Fruit fly (Drosophila melanogaster): ENCODE measurements around the gene ninaE.

ninaE gene

DNA sequence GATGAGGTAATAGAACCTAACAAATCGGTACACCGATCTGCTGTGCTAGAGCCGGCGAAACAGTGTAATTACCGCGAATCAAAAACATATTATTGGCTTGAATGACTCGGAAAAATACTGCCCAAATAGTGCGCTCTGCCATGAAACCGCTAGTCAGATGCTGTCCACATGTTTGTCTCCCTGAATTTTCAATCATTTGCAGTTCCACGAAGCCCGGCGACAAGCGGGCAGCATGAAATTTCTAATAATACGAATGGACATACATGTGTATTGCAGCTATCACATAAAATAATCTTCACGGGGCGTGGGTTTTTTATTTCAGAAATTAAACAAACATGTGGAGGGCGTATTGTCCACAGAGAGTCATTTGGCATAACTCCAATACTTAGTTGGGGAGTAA lies 29.1 kb downstream of the ninaE start:
- TF ChIP-seq Snoo (tag; optimal IDR thresholded peaks at IDR 0.05) (no peak), CG17806 (tag; optimal IDR thresholded peaks at IDR 0.05) (no peak), Ets98B (GFP tag; IDR thresholded peaks at IDR 0.05) (no peak), Pif1B (GFP tag; optimal IDR thresholded peaks at IDR 0.05) (no peak)

dm6 chr3R:19858017-19858659 lies 29.9 kb downstream of the ninaE start:
- TF ChIP-seq CG14655 (GFP tag; optimal IDR thresholded peaks at IDR 0.05) (no peak), gl (tag; optimal IDR thresholded peaks at IDR 0.05) (no peak), Pif1A (GFP tag; optimal IDR thresholded peaks at IDR 0.05) (no peak), CG17806 (tag; optimal IDR thresholded peaks at IDR 0.05) (no peak), CG15710 (tag; optimal IDR thresholded peaks at IDR 0.05) (no peak), Ets98B (GFP tag; IDR thresholded peaks at IDR 0.05) (no peak), CG32121 (GFP tag; IDR thresholded peaks at IDR 0.05) (no peak), CG4496 (GFP tag; IDR thresholded peaks at IDR 0.05) (no peak), fd96Ca (GFP tag; IDR thresholded peaks at IDR 0.05) (no peak), CG12605 (GFP tag; IDR thresholded peaks at IDR 0.05) (no peak), Pif1B (GFP tag; optimal IDR thresholded peaks at IDR 0.05) (no peak), CG34367 (tag; optimal IDR thresholded peaks at IDR 0.05) (no peak), D1 (tag; optimal IDR thresholded peaks at IDR 0.05) (no peak), CG9948 (tag; optimal IDR thresholded peaks at IDR 0.05) (no peak), EcR (GFP tag; optimal IDR thresholded peaks at IDR 0.05) (no peak), rn (GFP tag; IDR thresholded peaks at IDR 0.05) (no peak), CG8159 (tag; optimal IDR thresholded peaks at IDR 0.05) (no peak)

DNA sequence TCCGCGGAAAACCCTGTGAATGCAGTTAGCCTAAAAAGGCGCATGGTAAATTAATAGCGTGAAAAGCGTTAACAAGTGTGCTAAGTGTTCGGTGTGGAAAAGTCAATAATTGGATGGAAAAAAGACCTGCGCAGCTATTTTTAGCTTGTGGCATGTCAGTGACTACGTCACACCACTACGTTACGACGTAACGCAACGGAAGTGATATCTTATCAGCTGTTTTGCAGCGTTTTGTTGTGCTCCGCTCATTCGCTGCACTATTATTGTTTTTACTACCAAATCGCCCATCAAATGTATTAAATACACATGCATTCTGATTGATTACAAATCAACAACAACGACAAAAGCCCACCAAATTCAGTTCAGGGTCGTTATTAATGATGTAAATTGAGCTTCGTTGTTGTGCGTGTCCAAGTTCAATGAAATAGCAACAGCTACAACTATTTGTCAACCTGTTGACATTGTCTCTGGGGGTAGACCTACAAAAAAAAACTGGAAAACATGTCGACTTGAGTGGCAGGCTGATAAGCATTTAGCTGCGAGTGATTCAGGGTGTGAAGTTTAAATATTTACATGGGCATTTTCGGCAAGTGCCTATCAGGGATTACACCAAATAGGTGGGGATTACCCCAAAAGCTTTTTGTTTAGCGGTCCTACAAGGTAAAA lies 40.3 kb downstream of the ninaE start:
- TF ChIP-seq EcR (GFP tag; optimal IDR thresholded peaks at IDR 0.05) = no peak
- TF ChIP-seq CG12605 (GFP tag; IDR thresholded peaks at IDR 0.05) = peak; percentile 27; the same call in 1 of the 2 replicates
- TF ChIP-seq gl (tag; optimal IDR thresholded peaks at IDR 0.05) = no peak

- 0 out of 2 replicates have a peak, but pooled peaks have one; percentile 29 for TF ChIP-seq CG32121 (GFP tag; IDR thresholded peaks at IDR 0.05)
- no peak for TF ChIP-seq CG15710 (tag; optimal IDR thresholded peaks at IDR 0.05)
- no peak for TF ChIP-seq CG8301 (tag; optimal IDR thresholded peaks at IDR 0.05)
- TF ChIP-seq CG14655 (GFP tag; optimal IDR thresholded peaks at IDR 0.05) = no peak
- peak; percentile 51; the same call in 1 of the 2 replicates for TF ChIP-seq Ets98B (GFP tag; IDR thresholded peaks at IDR 0.05)
- no peak for TF ChIP-seq CG13204 (GFP tag; optimal IDR thresholded peaks at IDR 0.05)
- TF ChIP-seq CG12605 (GFP tag; IDR thresholded peaks at IDR 0.05) = no peak
- TF ChIP-seq rn (GFP tag; IDR thresholded peaks at IDR 0.05) = no peak; the same call in 1 of the 2 replicates
- TF ChIP-seq Snoo (tag; optimal IDR thresholded peaks at IDR 0.05) = no peak
- peak; percentile 58; the same call in 2 of the 3 replicates for TF ChIP-seq CG4496 (GFP tag; IDR thresholded peaks at IDR 0.05)
- TF ChIP-seq fd96Ca (GFP tag; IDR thresholded peaks at IDR 0.05) = peak; percentile 53; the same call in 2 of the 3 replicates
- TF ChIP-seq EcR (GFP tag; optimal IDR thresholded peaks at IDR 0.05) = no peak
- TF ChIP-seq D1 (tag; optimal IDR thresholded peaks at IDR 0.05) = peak; percentile 53
These were observed 41.0 kb downstream of the ninaE start, which contains the start of gene MICU3 for dm6 chr3R:19846870-19847590. MICU3 (plus strand) TSS chr3R:19847311.

dm6 chr3R:19843888-19844287 lies 44.1 kb downstream of the ninaE start:
- no peak for TF ChIP-seq CG14655 (GFP tag; optimal IDR thresholded peaks at IDR 0.05)
- TF ChIP-seq CG12605 (GFP tag; IDR thresholded peaks at IDR 0.05) = no peak
- TF ChIP-seq CG34367 (tag; optimal IDR thresholded peaks at IDR 0.05) = no peak
- no peak for TF ChIP-seq Pif1B (GFP tag; optimal IDR thresholded peaks at IDR 0.05)
- TF ChIP-seq Ets98B (GFP tag; IDR thresholded peaks at IDR 0.05) = no peak

dm6 chr3R:19840545-19840944 lies 47.5 kb downstream of the ninaE start, which contains the start of gene CG31459:
CG31459 (plus strand) TSS chr3R:19840845.
- no peak for TF ChIP-seq CG14655 (GFP tag; optimal IDR thresholded peaks at IDR 0.05)
- no peak for TF ChIP-seq CG4496 (GFP tag; IDR thresholded peaks at IDR 0.05)
- TF ChIP-seq gl (tag; optimal IDR thresholded peaks at IDR 0.05) = no peak
- no peak for TF ChIP-seq Pif1B (GFP tag; optimal IDR thresholded peaks at IDR 0.05)
- no peak for TF ChIP-seq CG17806 (tag; optimal IDR thresholded peaks at IDR 0.05)
- TF ChIP-seq CG10348 (GFP tag; IDR thresholded peaks at IDR 0.05) = no peak
- no peak for TF ChIP-seq CG15710 (tag; optimal IDR thresholded peaks at IDR 0.05)
- TF ChIP-seq fd96Ca (GFP tag; IDR thresholded peaks at IDR 0.05) = no peak

All from whole organism, pupa.